Worm (Caenorhabditis elegans) whole organism, young adult: Measurements from ENCODE around the gene snf-9.
A peak's percentile ranks its signal among the peaks of the same experiment; 100 is the strongest.

Experiments used
- B0261.1 ChIP-seq: sonication (generic microtip); optimal IDR thresholded peaks from 2 replicates; lab custom pipeline; 2016; ENCODE audit warnings: mild to moderate bottlenecking, missing genetic modification characterization, moderate library complexity, missing compliant biosample characterization
- F55B11.4 ChIP-seq: sonication (generic microtip); optimal IDR thresholded peaks from 2 replicates; lab custom pipeline; 2016; ENCODE audit warnings: missing compliant biosample characterization, missing genetic modification characterization, borderline replicate concordance; ENCODE audit not compliant: insufficient read depth
- F57A8.1 ChIP-seq: fragments of 200-800 bp; sonication (Bioruptor generic); optimal IDR thresholded peaks from 2 replicates; lab custom pipeline; 2018; ENCODE audit warnings: mild to moderate bottlenecking, missing genetic modification characterization, moderate library complexity, missing compliant biosample characterization
- K11D2.4 ChIP-seq: fragments of 200-800 bp; sonication (Bioruptor generic); IDR thresholded peaks from 2 replicates; pipeline ENCODE4 v1.3.6; 2022; ENCODE audit warnings: missing genetic modification reagents, missing genetic modification characterization, missing compliant biosample characterization
- T26A5.8 ChIP-seq: sonication (generic microtip); optimal IDR thresholded peaks from 2 replicates; lab custom pipeline; 2016; ENCODE audit warnings: missing genetic modification characterization, missing compliant biosample characterization
- Y53F4B.3 ChIP-seq: fragments of 200-800 bp; sonication (Bioruptor generic); IDR thresholded peaks from 2 replicates; pipeline ENCODE4 v1.3.6; 2022; ENCODE audit warnings: missing genetic modification reagents, missing genetic modification characterization, missing compliant biosample characterization
- Y95B8A.8 ChIP-seq: fragments of 200-800 bp; sonication (Bioruptor generic); IDR thresholded peaks from 2 replicates; pipeline ENCODE4 v1.3.6; 2022; ENCODE audit warnings: missing genetic modification reagents, missing genetic modification characterization, missing compliant biosample characterization
- ZK185.1 ChIP-seq: sonication (generic microtip); optimal IDR thresholded peaks from 2 replicates; lab custom pipeline; 2016; ENCODE audit warnings: mild to moderate bottlenecking, missing genetic modification characterization, missing compliant biosample characterization; ENCODE audit not compliant: poor library complexity, severe bottlenecking
- ama-1 ChIP-seq, 3 experiments: fragments of 150-350 bp in 1 of 3; sonication (generic microtip) in 2 of 3; optimal IDR thresholded peaks; 2 replicates each; lab custom pipeline; 2014 to 2018; ENCODE audit warnings: missing biosample characterization in 2 of 3, missing genetic modification characterization in 2 of 3, missing genetic modification reagents in 2 of 3
- aptf-2 ChIP-seq: fragments of 200-800 bp; sonication (Bioruptor generic); conservative IDR thresholded peaks from 2 replicates; pipeline ENCODE4 v1.3.6; 2022; ENCODE audit warnings: missing genetic modification reagents, missing genetic modification characterization, missing compliant biosample characterization
- aptf-3 ChIP-seq: fragments of 200-800 bp; sonication (Bioruptor generic); IDR thresholded peaks from 2 replicates; pipeline ENCODE4 v1.3.6; 2022; ENCODE audit warnings: missing genetic modification characterization, missing compliant biosample characterization
- attf-3 ChIP-seq: fragments of 200-800 bp; sonication (Bioruptor generic); conservative IDR thresholded peaks from 2 replicates; pipeline ENCODE4 v1.3.6; 2022; ENCODE audit warnings: missing genetic modification reagents, missing genetic modification characterization, missing compliant biosample characterization
- bed-1 ChIP-seq: fragments of 200-800 bp; sonication (Bioruptor generic); IDR thresholded peaks from 2 replicates; pipeline ENCODE4 v1.3.6; 2022; ENCODE audit warnings: missing genetic modification reagents, missing genetic modification characterization, missing compliant biosample characterization
- cebp-1 ChIP-seq, 2 experiments: fragments of 200-800 bp in 1 of 2; sonication (Bioruptor generic) in 1 of 2; sonication (generic microtip) in 1 of 2; IDR thresholded peaks in 1 of 2; optimal IDR thresholded peaks in 1 of 2; 2 replicates each; pipeline versions ENCODE4 v1.3.6 to Lab custom; 2017 to 2022; ENCODE audit warnings: missing compliant biosample characterization in 2 of 2, missing genetic modification characterization in 2 of 2, mild to moderate bottlenecking in 1 of 2, missing genetic modification reagents in 1 of 2, moderate library complexity in 1 of 2
- ceh-79 ChIP-seq: sonication (generic microtip); optimal IDR thresholded peaks from 2 replicates; lab custom pipeline; 2017; ENCODE audit warnings: mild to moderate bottlenecking, missing genetic modification characterization, missing compliant biosample characterization
- ets-4 ChIP-seq: fragments of 200-800 bp; sonication (Bioruptor generic); optimal IDR thresholded peaks from 2 replicates; lab custom pipeline; 2018; ENCODE audit warnings: mild to moderate bottlenecking, missing genetic modification characterization, missing compliant biosample characterization
- hlh-12 ChIP-seq: sonication (generic microtip); optimal IDR thresholded peaks from 2 replicates; lab custom pipeline; 2016; ENCODE audit warnings: missing genetic modification characterization, missing compliant biosample characterization
- hmg-1.2 ChIP-seq: fragments of 200-800 bp; sonication (Bioruptor generic); IDR thresholded peaks from 2 replicates; pipeline ENCODE4 v1.3.6; 2022; ENCODE audit warnings: missing genetic modification reagents, missing genetic modification characterization, missing compliant biosample characterization
- lin-35 ChIP-seq, 3 experiments: fragments of 150-350 bp in 2 of 3; sonication (generic microtip) in 1 of 3; optimal IDR thresholded peaks; 2 replicates each; lab custom pipeline; 2014 to 2018; ENCODE audit warnings: missing biosample characterization in 3 of 3, missing genetic modification characterization in 3 of 3, missing genetic modification reagents in 3 of 3
- lir-1 ChIP-seq: fragments of 200-800 bp; sonication (Bioruptor generic); conservative IDR thresholded peaks from 2 replicates; pipeline ENCODE4 v1.3.6; 2022; ENCODE audit warnings: missing genetic modification reagents, missing genetic modification characterization, missing compliant biosample characterization
- lsl-1 ChIP-seq: fragments of 200-800 bp; sonication (Bioruptor generic); optimal IDR thresholded peaks from 2 replicates; lab custom pipeline; 2018; ENCODE audit warnings: mild to moderate bottlenecking, missing genetic modification characterization, moderate library complexity, missing compliant biosample characterization
- madf-3 ChIP-seq: fragments of 200-800 bp; sonication (Bioruptor generic); IDR thresholded peaks from 2 replicates; pipeline ENCODE4 v1.3.6; 2022; ENCODE audit warnings: missing genetic modification reagents, missing genetic modification characterization, missing compliant biosample characterization
- madf-8 ChIP-seq: fragments of 200-800 bp; sonication (Bioruptor generic); conservative IDR thresholded peaks from 2 replicates; pipeline ENCODE4 v1.3.6; 2022; ENCODE audit warnings: missing genetic modification reagents, missing genetic modification characterization, missing compliant biosample characterization
- mcd-1 ChIP-seq: fragments of 200-800 bp; sonication (Bioruptor generic); IDR thresholded peaks from 2 replicates; pipeline ENCODE4 v1.3.6; 2022; ENCODE audit warnings: missing genetic modification reagents, missing genetic modification characterization, missing compliant biosample characterization
- nfya-1 ChIP-seq: sonication (generic microtip); optimal IDR thresholded peaks from 2 replicates; lab custom pipeline; 2017; ENCODE audit warnings: antibody characterized with exemption, missing compliant biosample characterization, missing genetic modification characterization, borderline replicate concordance; ENCODE audit not compliant: insufficient read depth
- nfyb-1 ChIP-seq: fragments of 200-800 bp; sonication (Bioruptor generic); IDR thresholded peaks from 2 replicates; pipeline ENCODE4 v1.3.6; 2022; ENCODE audit warnings: missing genetic modification reagents, missing genetic modification characterization, missing compliant biosample characterization
- nhr-179 ChIP-seq: sonication (generic microtip); optimal IDR thresholded peaks from 2 replicates; lab custom pipeline; 2016; ENCODE audit warnings: mild to moderate bottlenecking, missing genetic modification characterization, missing compliant biosample characterization
- nhr-27 ChIP-seq: fragments of 200-800 bp; sonication (Bioruptor generic); optimal IDR thresholded peaks from 2 replicates; lab custom pipeline; 2018; ENCODE audit warnings: mild to moderate bottlenecking, missing genetic modification characterization, moderate library complexity, missing compliant biosample characterization
- nhr-80 ChIP-seq: sonication (generic microtip); optimal IDR thresholded peaks from 2 replicates; lab custom pipeline; 2016; ENCODE audit warnings: missing genetic modification characterization, missing compliant biosample characterization
- nhr-90 ChIP-seq: sonication (generic microtip); optimal IDR thresholded peaks from 2 replicates; lab custom pipeline; 2016; ENCODE audit warnings: missing genotype, mild to moderate bottlenecking, missing genetic modification characterization, missing compliant biosample characterization
- pbrm-1 ChIP-seq: fragments of 200-800 bp; sonication (Bioruptor generic); IDR thresholded peaks from 2 replicates; pipeline ENCODE4 v1.3.6; 2022; ENCODE audit warnings: missing genetic modification reagents, missing genetic modification characterization, missing compliant biosample characterization
- rcor-1 ChIP-seq: fragments of 200-800 bp; sonication (Bioruptor generic); IDR thresholded peaks from 2 replicates; pipeline ENCODE4 v1.3.6; 2022; ENCODE audit warnings: missing genetic modification reagents, missing genetic modification characterization, missing compliant biosample characterization
- sea-2 ChIP-seq: fragments of 200-800 bp; sonication (Bioruptor generic); IDR thresholded peaks from 2 replicates; pipeline ENCODE4 v1.3.6; 2022; ENCODE audit warnings: missing genetic modification characterization, missing compliant biosample characterization
- snpc-3.4 ChIP-seq: sonication (generic microtip); optimal IDR thresholded peaks from 2 replicates; lab custom pipeline; 2017; ENCODE audit warnings: missing genetic modification characterization, mild to moderate bottlenecking, missing compliant biosample characterization, antibody characterized with exemption, moderate library complexity, missing genotype, missing genetic modification reagents
- snpc-4 ChIP-seq, 5 experiments: fragments of 150-350 bp in 1 of 5; sonication (generic microtip) in 4 of 5; optimal IDR thresholded peaks; 2 replicates each; lab custom pipeline; 2014 to 2018; ENCODE audit warnings: missing genetic modification characterization in 5 of 5, missing biosample characterization in 3 of 5, antibody characterized with exemption in 2 of 5, mild to moderate bottlenecking in 2 of 5, missing compliant biosample characterization in 2 of 5, missing genotype in 2 of 5, moderate library complexity in 2 of 5, missing genetic modification reagents in 1 of 5
- unc-130 ChIP-seq: sonication (generic microtip); optimal IDR thresholded peaks from 2 replicates; lab custom pipeline; 2016; ENCODE audit warnings: missing genetic modification reagents, missing genetic modification characterization, missing compliant biosample characterization
- unc-62 ChIP-seq: fragments of 150-350 bp; optimal IDR thresholded peaks from 2 replicates; lab custom pipeline; 2014; ENCODE audit warnings: missing biosample characterization, missing genetic modification reagents, missing genetic modification characterization
- ztf-22 ChIP-seq: fragments of 200-800 bp; sonication (Bioruptor generic); optimal IDR thresholded peaks from 2 replicates; lab custom pipeline; 2018; ENCODE audit warnings: mild to moderate bottlenecking, missing genetic modification characterization, moderate library complexity, missing compliant biosample characterization
- ztf-25 ChIP-seq: fragments of 200-800 bp; sonication (Bioruptor generic); IDR thresholded peaks from 2 replicates; pipeline ENCODE4 v1.3.6; 2022; ENCODE audit warnings: missing genetic modification reagents, missing genetic modification characterization, missing compliant biosample characterization
- ztf-6 ChIP-seq: fragments of 200-800 bp; sonication (Bioruptor generic); IDR thresholded peaks from 2 replicates; pipeline ENCODE4 v1.3.6; 2022; ENCODE audit warnings: missing genetic modification reagents, missing genetic modification characterization, missing compliant biosample characterization

snf-9 gene

DNA sequence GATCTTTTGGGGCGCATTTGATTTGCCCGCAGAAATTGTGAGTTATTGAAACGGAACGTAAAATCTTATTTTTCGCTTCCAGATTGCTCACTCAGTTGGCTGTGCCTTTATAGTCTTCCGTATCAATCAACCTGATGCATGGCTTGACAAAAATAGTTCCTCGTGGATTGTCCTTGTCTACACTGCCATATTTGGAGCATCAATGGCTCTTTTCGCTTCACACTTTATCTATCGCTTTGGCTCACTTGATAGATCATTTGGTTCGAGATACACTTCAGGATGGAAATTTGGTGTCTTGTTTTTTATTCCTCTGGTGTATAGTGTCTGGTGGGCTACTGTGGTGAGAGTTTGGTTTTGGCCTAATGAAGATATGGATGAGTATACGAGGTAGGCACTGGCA is 46.2 kb upstream of the snf-9 start:
- no peak for TF ChIP-seq bed-1 (GFP tag; lab: Robert Waterston, UW)
- TF ChIP-seq, all 124 proteins: peak for 0

DNA sequence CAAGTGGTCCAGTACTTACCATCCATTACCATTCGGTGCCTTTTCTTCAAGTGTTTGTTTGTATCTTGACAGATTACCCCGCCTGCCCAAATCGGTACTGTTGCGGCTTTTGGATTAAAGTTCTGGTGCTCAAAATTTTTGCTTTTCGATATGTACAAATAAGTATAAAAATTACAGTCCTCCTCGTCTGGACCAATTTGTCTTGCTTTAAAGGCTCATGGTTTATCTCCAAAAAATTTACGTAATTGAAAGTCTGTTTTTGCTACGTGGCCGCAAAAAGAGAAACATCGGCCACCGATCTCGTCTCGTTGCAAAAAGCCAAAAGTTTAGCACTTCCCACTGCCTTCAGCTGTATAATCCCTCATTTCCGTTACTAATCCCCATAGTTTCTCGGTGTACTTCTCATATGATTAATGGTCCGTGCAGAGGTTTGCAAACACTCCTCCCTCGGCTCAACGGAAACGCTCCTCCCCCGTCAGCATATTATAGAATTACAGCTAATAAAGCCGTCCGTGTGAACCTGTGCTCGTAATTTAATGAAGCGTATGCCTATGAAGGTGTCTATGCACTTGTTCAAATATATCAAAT is 44.5 kb upstream of the snf-9 start:
- TF ChIP-seq pbrm-1 (GFP tag; lab: Robert Waterston, UW), result no peak
- no peak for TF ChIP-seq ama-1 (optimal IDR thresholded peaks at IDR 0.05; lab: Kevin White, UChicago)
- no peak for TF ChIP-seq ama-1 (GFP tag; optimal IDR thresholded peaks at IDR 0.05; lab: Kevin White, UChicago)
- TF ChIP-seq ets-4, result no peak
- TF ChIP-seq lir-1 (GFP tag; lab: Robert Waterston, UW), result no peak
- TF ChIP-seq cebp-1 (GFP tag; IDR thresholded peaks at IDR 0.05; lab: Robert Waterston, UW), result no peak
- TF ChIP-seq cebp-1 (tag; optimal IDR thresholded peaks at IDR 0.05; lab: Kevin White, UChicago), result no peak
- TF ChIP-seq attf-3, result no peak
- TF ChIP-seq K11D2.4 (GFP tag; lab: Robert Waterston, UW), result no peak
- TF ChIP-seq aptf-2, result no peak
- TF ChIP-seq unc-130, result no peak
- TF ChIP-seq unc-62 (GFP tag; lab: Kevin White, UChicago), result no peak
- TF ChIP-seq nhr-27, result no peak
- TF ChIP-seq ztf-22 (GFP tag; lab: Kevin White, UChicago), result no peak
- TF ChIP-seq Y53F4B.3 (GFP tag; lab: Robert Waterston, UW), result no peak
- TF ChIP-seq B0261.1 (tag; lab: Kevin White, UChicago), result no peak
- no peak for TF ChIP-seq ztf-6 (GFP tag; lab: Robert Waterston, UW)
- no peak for TF ChIP-seq lsl-1 (GFP tag; lab: Kevin White, UChicago)
- no peak for TF ChIP-seq madf-8
- no peak for TF ChIP-seq nhr-90 (tag; lab: Kevin White, UChicago)

DNA sequence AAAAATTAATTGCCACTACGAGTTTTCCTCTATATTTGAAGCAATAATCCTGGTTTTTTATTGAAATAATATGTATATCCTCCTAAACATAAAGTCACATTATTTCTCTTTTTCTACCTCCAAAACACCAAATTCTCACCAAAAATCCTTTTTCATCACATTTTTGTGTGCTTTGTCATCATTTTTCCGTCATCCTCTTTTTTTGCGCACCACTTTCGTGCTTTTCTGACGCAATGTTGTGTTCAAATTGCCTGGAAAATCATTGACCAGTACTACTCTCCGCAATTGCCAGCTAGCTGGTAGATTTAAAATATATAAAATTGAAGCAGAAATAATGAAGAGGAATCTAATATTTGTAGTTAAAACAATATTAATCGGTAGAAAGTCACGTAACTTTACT is 43.9 kb upstream of the snf-9 start:
- TF ChIP-seq F55B11.4 (no peak), aptf-2 (no peak), Y95B8A.8 (GFP tag; lab: Robert Waterston, UW) (no peak), nfya-1 (tag; lab: Kevin White, UChicago) (no peak), sea-2 (GFP tag; lab: Robert Waterston, UW) (no peak), nhr-80 (tag; lab: Kevin White, UChicago) (no peak), aptf-3 (GFP tag; lab: Robert Waterston, UW) (no peak), madf-8 (no peak), T26A5.8 (tag; lab: Kevin White, UChicago) (no peak), bed-1 (GFP tag; lab: Robert Waterston, UW) (no peak), nhr-179 (tag; lab: Kevin White, UChicago) (no peak)

DNA sequence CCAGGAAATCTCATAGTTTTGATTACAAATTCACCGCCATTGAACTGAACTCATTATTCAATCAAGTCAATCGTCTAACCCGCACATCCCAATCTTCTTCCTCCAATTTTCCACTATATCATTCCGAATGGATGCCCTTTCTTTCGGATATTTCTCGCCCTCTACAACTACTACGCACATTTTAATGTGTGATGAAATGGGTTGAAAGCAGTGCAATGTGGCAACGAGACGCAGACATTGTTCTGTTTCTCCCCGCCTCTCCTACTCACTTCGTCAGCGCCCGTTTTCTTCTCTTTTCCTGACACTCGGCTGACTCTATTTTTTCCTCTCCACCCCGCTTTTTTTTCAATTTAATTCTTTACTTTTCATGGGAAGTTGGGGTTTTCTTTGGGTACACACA is 43.3 kb upstream of the snf-9 start:
- TF ChIP-seq hmg-1.2 (GFP tag; lab: Robert Waterston, UW) (peak; percentile 68; the same call in 1 of the 2 replicates), nhr-80 (tag; lab: Kevin White, UChicago) (peak; percentile 30), F55B11.4 (no peak), ceh-79 (no peak), rcor-1 (GFP tag; lab: Robert Waterston, UW) (peak; percentile 30; the same call in 1 of the 2 replicates), ama-1 (optimal IDR thresholded peaks at IDR 0.05; lab: Kevin White, UChicago) (peak; percentile 33), ama-1 (GFP tag; optimal IDR thresholded peaks at IDR 0.05; lab: Kevin White, UChicago) (no peak), F57A8.1 (GFP tag; lab: Kevin White, UChicago) (no peak), ztf-25 (GFP tag; lab: Robert Waterston, UW) (no peak), lin-35 (GFP tag; optimal IDR thresholded peaks at IDR 0.05; lab: Kevin White, UChicago) (peak in 1 of 3 experiments; percentile 9), ZK185.1 (peak; percentile 2), cebp-1 (GFP tag; IDR thresholded peaks at IDR 0.05; lab: Robert Waterston, UW) (peak; percentile 46; the same call in 1 of the 2 replicates), cebp-1 (tag; optimal IDR thresholded peaks at IDR 0.05; lab: Kevin White, UChicago) (peak; percentile 86), snpc-3.4 (tag; lab: Kevin White, UChicago) (no peak), nfyb-1 (GFP tag; lab: Robert Waterston, UW) (peak; percentile 51; the same call in 1 of the 2 replicates), snpc-4 (GFP tag; optimal IDR thresholded peaks at IDR 0.05; lab: Kevin White, UChicago) (no peak), snpc-4 (tag; optimal IDR thresholded peaks at IDR 0.05; lab: Kevin White, UChicago) (peak in 1 of 4 experiments; percentile 37), madf-3 (no peak), mcd-1 (GFP tag; lab: Robert Waterston, UW) (peak; percentile 33; the same call in 1 of the 2 replicates), hlh-12 (tag; lab: Kevin White, UChicago) (no peak)
